Worm (Caenorhabditis elegans) whole organism, L2 larva: ENCODE data around the gene C28G1.6.

ENCODE experiments used
- lin-11 ChIP-seq: fragments of 150-350 bp; sonication (generic microtip); optimal IDR thresholded peaks from 2 replicates; lab custom pipeline; 2014; ENCODE audit warnings: missing biosample characterization, missing genetic modification characterization, inconsistent platforms, mixed read lengths
- sem-4 ChIP-seq: fragments of 150-350 bp; optimal IDR thresholded peaks from 2 replicates; lab custom pipeline; 2014; ENCODE audit warnings: missing biosample characterization, missing genetic modification reagents, missing genetic modification characterization
- zag-1 ChIP-seq: fragments of 150-350 bp; optimal IDR thresholded peaks from 2 replicates; lab custom pipeline; 2014; ENCODE audit warnings: missing biosample characterization, missing genetic modification characterization
- ztf-11 ChIP-seq: sonication (generic microtip); optimal IDR thresholded peaks from 2 replicates; lab custom pipeline; 2017; ENCODE audit warnings: missing biosample characterization, missing genetic modification characterization

ce11 chrX:8860958-8861357 lies 29.9 kb upstream of the C28G1.6 start, which contains the start of gene C06E2.9:
- TF ChIP-seq sem-4, result no peak
- no peak for TF ChIP-seq lin-11 (tag; lab: Kevin White, UChicago)
- TF ChIP-seq ztf-11 (tag; lab: Kevin White, UChicago), result no peak
- no peak for TF ChIP-seq zag-1 (tag; lab: Kevin White, UChicago)
